Fruit fly (Drosophila melanogaster) whole organism, embryonic: Measurements from ENCODE around the gene CG9928.

Experiments
- CG10147 ChIP-seq: fragments of 200-800 bp; sonication (Bioruptor generic); optimal IDR thresholded peaks from 2 replicates; lab custom pipeline; 2019; ENCODE audit warnings: missing biosample characterization, mild to moderate bottlenecking, missing genetic modification characterization, moderate library complexity
- CG11504 ChIP-seq: fragments of 200-800 bp; sonication (Bioruptor generic); optimal IDR thresholded peaks from 3 replicates; lab custom pipeline; 2019; ENCODE audit warnings: missing biosample characterization, mild to moderate bottlenecking, missing genetic modification characterization, moderate library complexity
- CG11696 ChIP-seq: fragments of 200-800 bp; sonication (Bioruptor generic); IDR thresholded peaks from 2 replicates; pipeline ENCODE4 v1.3.6; 2022; ENCODE audit warnings: missing biosample characterization, missing genetic modification characterization
- CG12236 ChIP-seq: fragments of 200-800 bp; sonication (Bioruptor generic); optimal IDR thresholded peaks from 2 replicates; lab custom pipeline; 2016; ENCODE audit warnings: missing biosample characterization, missing genetic modification characterization
- CG12659 ChIP-seq: fragments of 200-800 bp; sonication (Bioruptor generic); optimal IDR thresholded peaks from 3 replicates; lab custom pipeline; 2017; ENCODE audit warnings: mild to moderate bottlenecking, missing biosample characterization, missing genetic modification reagents, missing genetic modification characterization
- CG12942 ChIP-seq: fragments of 200-800 bp; sonication (Bioruptor generic); optimal IDR thresholded peaks from 3 replicates; lab custom pipeline; 2016; ENCODE audit warnings: missing biosample characterization, missing genetic modification characterization
- CG17328 ChIP-seq: fragments of 200-800 bp; sonication (Bioruptor generic); IDR thresholded peaks from 2 replicates; pipeline ENCODE4 v1.3.6; 2022; ENCODE audit warnings: missing biosample characterization, missing genetic modification characterization
- CG17361 ChIP-seq: fragments of 200-800 bp; sonication (Bioruptor generic); IDR thresholded peaks from 3 replicates; pipeline ENCODE4 v1.3.6; 2022; ENCODE audit warnings: missing biosample characterization, missing genetic modification characterization
- CG17802 ChIP-seq: fragments of 200-800 bp; sonication (Bioruptor generic); optimal IDR thresholded peaks from 2 replicates; lab custom pipeline; 2018; ENCODE audit warnings: missing biosample characterization, mild to moderate bottlenecking, missing genetic modification characterization, moderate library complexity
- CG18476 ChIP-seq: fragments of 200-800 bp; sonication (Bioruptor generic); optimal IDR thresholded peaks from 2 replicates; lab custom pipeline; 2016; ENCODE audit warnings: missing biosample characterization, mild to moderate bottlenecking, missing genetic modification characterization
- CG2129 ChIP-seq: fragments of 200-800 bp; sonication (Bioruptor generic); IDR thresholded peaks from 2 replicates; pipeline ENCODE4 v1.3.6; 2022; ENCODE audit warnings: missing biosample characterization, missing genetic modification characterization; ENCODE audit not compliant: partially characterized antibody
- CG30431 ChIP-seq: fragments of 200-800 bp; sonication (Bioruptor generic); optimal IDR thresholded peaks from 2 replicates; lab custom pipeline; 2017; ENCODE audit warnings: missing biosample characterization, missing genetic modification characterization
- CG31441 ChIP-seq: fragments of 200-800 bp; sonication (Bioruptor generic); IDR thresholded peaks from 2 replicates; pipeline ENCODE4 v1.3.6; 2022; ENCODE audit warnings: missing biosample characterization, missing genetic modification characterization
- CG3726 ChIP-seq: fragments of 200-800 bp; sonication (Bioruptor generic); IDR thresholded peaks from 3 replicates; pipeline ENCODE4, ENCODE4 v1.3.6; 2022; ENCODE audit warnings: missing biosample characterization, missing genetic modification characterization
- CG4820 ChIP-seq: fragments of 200-800 bp; sonication (Bioruptor generic); optimal IDR thresholded peaks from 3 replicates; lab custom pipeline; 2016; ENCODE audit warnings: missing biosample characterization, missing genetic modification characterization
- CG6175 ChIP-seq: fragments of 200-800 bp; sonication (Bioruptor generic); IDR thresholded peaks from 3 replicates; pipeline ENCODE4 v1.3.6; 2022; ENCODE audit warnings: missing biosample characterization, missing genetic modification characterization
- CG7786 ChIP-seq: fragments of 200-800 bp; sonication (Bioruptor generic); optimal IDR thresholded peaks from 2 replicates; lab custom pipeline; 2016; ENCODE audit warnings: missing biosample characterization, missing genetic modification characterization
- Dad ChIP-seq: fragments of 200-800 bp; sonication (Bioruptor generic); optimal IDR thresholded peaks from 3 replicates; lab custom pipeline; 2016; ENCODE audit warnings: missing biosample characterization, missing genetic modification characterization
- Dek ChIP-seq: fragments of 200-800 bp; sonication (Bioruptor generic); optimal IDR thresholded peaks from 3 replicates; lab custom pipeline; 2019; ENCODE audit warnings: missing biosample characterization, mild to moderate bottlenecking, missing genetic modification characterization, moderate library complexity
- Dref ChIP-seq: fragments of 200-800 bp; sonication (Bioruptor generic); IDR thresholded peaks from 2 replicates; pipeline ENCODE4 v1.3.6; 2022; ENCODE audit warnings: missing biosample characterization, missing genetic modification characterization
- Fer2 ChIP-seq: fragments of 200-800 bp; sonication (Bioruptor generic); optimal IDR thresholded peaks from 2 replicates; lab custom pipeline; 2018; ENCODE audit warnings: missing biosample characterization, mild to moderate bottlenecking, missing genetic modification characterization, moderate library complexity
- GATAe ChIP-seq: fragments of 200-800 bp; sonication (Bioruptor generic); conservative IDR thresholded peaks from 2 replicates; pipeline ENCODE4 v1.3.6; 2022; ENCODE audit warnings: missing biosample characterization, missing genetic modification characterization
- H2.0 ChIP-seq: fragments of 200-800 bp; sonication (Bioruptor generic); IDR thresholded peaks from 2 replicates; pipeline ENCODE4 v1.3.6; 2022; ENCODE audit warnings: missing biosample characterization, missing genetic modification characterization
- Max ChIP-seq: fragments of 200-800 bp; sonication (Bioruptor generic); optimal IDR thresholded peaks from 2 replicates; lab custom pipeline; 2016; ENCODE audit warnings: missing biosample characterization, mild to moderate bottlenecking, missing genetic modification characterization
- Med ChIP-seq: fragments of 200-800 bp; sonication (Bioruptor generic); peaks from one replicate; lab custom pipeline; 2016; ENCODE audit warnings: missing biosample characterization, missing genetic modification characterization, mild to moderate bottlenecking, inconsistent platforms, moderate library complexity
- Mes4 ChIP-seq: fragments of 200-800 bp; sonication (Bioruptor generic); optimal IDR thresholded peaks from 2 replicates; lab custom pipeline; 2016; ENCODE audit warnings: missing biosample characterization, missing genetic modification characterization
- Optix ChIP-seq: fragments of 200-800 bp; sonication (Bioruptor generic); IDR thresholded peaks from 3 replicates; pipeline ENCODE4 v1.3.6; 2022; ENCODE audit warnings: missing biosample characterization, missing genetic modification characterization
- Ptx1 ChIP-seq: fragments of 200-800 bp; sonication (Bioruptor generic); IDR thresholded peaks from 2 replicates; pipeline ENCODE4 v1.3.6; 2022; ENCODE audit warnings: missing biosample characterization, missing genetic modification characterization
- Six4 ChIP-seq: fragments of 200-800 bp; sonication (Bioruptor generic); optimal IDR thresholded peaks from 2 replicates; lab custom pipeline; 2016; ENCODE audit warnings: missing biosample characterization, missing genetic modification characterization
- Sry-δ ChIP-seq: fragments of 200-800 bp; sonication (Bioruptor generic); optimal IDR thresholded peaks from 2 replicates; lab custom pipeline; 2016; ENCODE audit warnings: missing biosample characterization, missing genetic modification characterization
- Stat92E ChIP-seq, 3 experiments: fragments of >200 bp in 2 of 3; fragments of 200-800 bp in 1 of 3; sonication (Bioruptor generic) in 1 of 3; optimal IDR thresholded peaks; 2 replicates each; lab custom pipeline; 2017 to 2019; ENCODE audit warnings: missing biosample characterization in 3 of 3, missing genetic modification characterization in 3 of 3, mild to moderate bottlenecking in 1 of 3, moderate library complexity in 1 of 3
- crc ChIP-seq: fragments of 200-800 bp; sonication (Bioruptor generic); optimal IDR thresholded peaks from 2 replicates; lab custom pipeline; 2016; ENCODE audit warnings: missing biosample characterization, missing genetic modification characterization
- da ChIP-seq: fragments of 200-800 bp; sonication (Bioruptor generic); optimal IDR thresholded peaks from 2 replicates; lab custom pipeline; 2016; ENCODE audit warnings: missing biosample characterization, missing genetic modification characterization
- fd102C ChIP-seq: fragments of 200-800 bp; sonication (Bioruptor generic); optimal IDR thresholded peaks from 2 replicates; lab custom pipeline; 2018; ENCODE audit warnings: missing biosample characterization, mild to moderate bottlenecking, missing genetic modification characterization, moderate library complexity
- gce ChIP-seq: fragments of 200-800 bp; sonication (Bioruptor generic); IDR thresholded peaks from 3 replicates; pipeline ENCODE4 v1.3.6; 2022; ENCODE audit warnings: missing biosample characterization, missing genetic modification characterization
- grn ChIP-seq: fragments of 200-800 bp; sonication (Bioruptor generic); optimal IDR thresholded peaks from 3 replicates; lab custom pipeline; 2017; ENCODE audit warnings: missing biosample characterization, missing genetic modification characterization
- inv ChIP-seq: fragments of 200-800 bp; sonication (Bioruptor generic); IDR thresholded peaks from 2 replicates; pipeline ENCODE4 v1.3.6; 2022; ENCODE audit warnings: missing biosample characterization, missing genetic modification characterization; ENCODE audit not compliant: partially characterized antibody
- kay ChIP-seq: fragments of 200-800 bp; sonication (Bioruptor generic); optimal IDR thresholded peaks from 2 replicates; lab custom pipeline; 2016; ENCODE audit warnings: missing biosample characterization, missing genetic modification characterization
- lola ChIP-seq, 3 experiments: fragments of >200 bp in 2 of 3; fragments of 200-800 bp in 1 of 3; sonication (Bioruptor generic) in 1 of 3; optimal IDR thresholded peaks; 2 replicates each; lab custom pipeline; 2017 to 2019; ENCODE audit warnings: missing biosample characterization in 3 of 3, missing genetic modification characterization in 3 of 3, mild to moderate bottlenecking in 1 of 3, moderate library complexity in 1 of 3
- nmo ChIP-seq: fragments of 200-800 bp; sonication (Bioruptor generic); optimal IDR thresholded peaks from 2 replicates; lab custom pipeline; 2018; ENCODE audit warnings: missing biosample characterization, mild to moderate bottlenecking, missing genetic modification characterization, moderate library complexity
- nom ChIP-seq: fragments of 200-800 bp; sonication (Bioruptor generic); optimal IDR thresholded peaks from 2 replicates; lab custom pipeline; 2017; ENCODE audit warnings: missing biosample characterization, missing genetic modification characterization, mild to moderate bottlenecking, moderate library complexity, missing genetic modification reagents
- pan ChIP-seq, 4 experiments: fragments of >200 bp in 3 of 4; fragments of 200-800 bp in 1 of 4; sonication (Bioruptor generic) in 1 of 4; optimal IDR thresholded peaks in 3 of 4; IDR thresholded peaks in 1 of 4; 2 replicates each; pipeline versions ENCODE4 v1.3.6 to Lab custom; 2017 to 2022; ENCODE audit warnings: missing biosample characterization in 2 of 4, missing genetic modification characterization in 2 of 4, mixed read lengths in 1 of 4
- pum ChIP-seq: fragments of 200-800 bp; sonication (Bioruptor generic); optimal IDR thresholded peaks from 2 replicates; lab custom pipeline; 2016; ENCODE audit warnings: missing biosample characterization, missing genetic modification characterization
- run ChIP-seq: fragments of 200-800 bp; sonication (Bioruptor generic); optimal IDR thresholded peaks from 3 replicates; lab custom pipeline; 2018; ENCODE audit warnings: missing biosample characterization, mild to moderate bottlenecking, missing genetic modification characterization
- trh ChIP-seq: fragments of 200-800 bp; sonication (Bioruptor generic); optimal IDR thresholded peaks from 2 replicates; lab custom pipeline; 2016; ENCODE audit warnings: missing biosample characterization, missing genetic modification characterization
- tx ChIP-seq: fragments of 200-800 bp; sonication (Bioruptor generic); optimal IDR thresholded peaks from 2 replicates; lab custom pipeline; 2016; ENCODE audit warnings: missing biosample characterization, missing genetic modification characterization
- yki ChIP-seq: fragments of >200 bp; optimal IDR thresholded peaks from 3 replicates; lab custom pipeline; 2018
- zen ChIP-seq: fragments of 200-800 bp; sonication (Bioruptor generic); optimal IDR thresholded peaks from 3 replicates; lab custom pipeline; 2018; ENCODE audit warnings: missing biosample characterization, mild to moderate bottlenecking, missing genetic modification characterization, moderate library complexity
- zfh2 ChIP-seq: fragments of 200-800 bp; sonication (Bioruptor generic); optimal IDR thresholded peaks from 2 replicates; lab custom pipeline; 2016; ENCODE audit warnings: missing biosample characterization, missing genetic modification characterization

The CG9928 gene

DNA sequence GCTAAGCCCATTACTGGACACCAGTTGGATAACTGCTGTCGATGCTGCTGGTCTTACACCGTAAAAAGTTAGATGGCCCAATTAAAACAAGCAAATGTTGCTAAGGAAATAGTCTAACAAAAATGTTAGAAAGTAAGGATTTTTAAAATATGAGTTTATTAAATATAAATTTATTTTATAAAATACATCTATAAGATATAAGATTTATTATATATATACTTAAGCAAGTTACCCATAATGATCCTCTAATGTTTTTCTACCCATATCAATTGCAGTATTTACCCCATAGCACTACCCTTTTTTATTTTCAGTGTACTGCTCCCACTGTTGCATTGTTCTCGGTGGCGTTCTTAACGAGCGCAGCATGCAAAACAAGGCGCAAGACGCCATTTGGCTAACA is 3.6 kb upstream of the CG9928 start:
- TF ChIP-seq Dref (GFP tag; lab: Robert Waterston, UW) (no peak), nom (peak; percentile 14), CG12236 (GFP tag; lab: Kevin White, UChicago) (no peak), kay (GFP tag; lab: Kevin White, UChicago) (no peak), CG11696 (GFP tag; lab: Robert Waterston, UW) (no peak), Sry-δ (GFP tag; lab: Kevin White, UChicago) (no peak), CG3726 (GFP tag; lab: Robert Waterston, UW) (0 out of 3 replicates have a peak, but pooled peaks have one; percentile 32), pan (optimal IDR thresholded peaks at IDR 0.05; lab: Kevin White, UChicago) (no peak), pan (GFP tag; optimal IDR thresholded peaks at IDR 0.05 in 1 of 2, IDR thresholded peaks at IDR 0.05 in 1 of 2) (no peak), lola (GFP tag; optimal IDR thresholded peaks at IDR 0.05; lab: Kevin White, UChicago) (no peak), nmo (no peak), CG4820 (GFP tag; lab: Kevin White, UChicago) (no peak), gce (no peak), CG11504 (tag; lab: Kevin White, UChicago) (peak; percentile 12), crc (GFP tag; lab: Kevin White, UChicago) (no peak), da (GFP tag; lab: Kevin White, UChicago) (no peak), Med (GFP tag; lab: Kevin White, UChicago) (peak; percentile 9), Dad (GFP tag; lab: Kevin White, UChicago) (no peak), Mes4 (no peak), CG17361 (GFP tag; lab: Robert Waterston, UW) (0 out of 3 replicates have a peak, but pooled peaks have one; percentile 14), CG18476 (GFP tag; lab: Kevin White, UChicago) (no peak), Six4 (GFP tag; lab: Kevin White, UChicago) (no peak), GATAe (GFP tag; lab: Robert Waterston, UW) (no peak), CG31441 (GFP tag; lab: Robert Waterston, UW) (no peak)
- TF ChIP-seq, all 482 proteins: peak for 5

DNA sequence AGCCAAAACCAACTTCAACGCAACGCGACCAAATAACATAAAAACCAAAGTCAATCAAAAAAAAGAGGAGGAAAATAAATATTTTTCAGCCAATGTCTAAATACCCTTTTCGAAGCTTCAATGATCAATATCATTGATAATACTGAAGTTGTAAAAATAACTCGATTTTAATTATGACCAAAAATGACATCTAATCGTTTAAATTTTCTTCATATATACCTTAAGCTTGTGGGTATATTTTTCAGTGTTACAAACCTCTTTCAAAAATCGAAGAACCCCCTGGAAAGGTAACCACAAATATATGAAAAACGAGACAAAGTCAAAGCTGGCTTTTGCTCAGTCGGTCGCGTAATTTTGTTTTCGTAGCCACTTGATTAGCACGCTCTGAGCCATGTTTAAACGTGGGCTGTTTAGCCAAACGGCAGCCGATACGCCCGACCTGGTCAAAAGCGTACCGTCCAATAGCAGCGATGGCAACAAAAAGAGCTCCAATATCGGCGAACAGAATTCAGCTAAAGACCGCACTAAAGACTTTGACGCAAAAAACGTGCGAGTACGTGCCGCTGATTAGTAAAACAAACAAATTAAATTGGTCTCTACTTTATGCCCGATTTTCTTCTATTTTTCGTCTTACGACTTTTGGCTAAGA is 2.5 kb upstream of the CG9928 start:
- TF ChIP-seq run (tag; lab: Kevin White, UChicago) (peak; percentile 50), Stat92E (GFP tag; optimal IDR thresholded peaks at IDR 0.05; lab: Kevin White, UChicago) (no peak), Fer2 (tag; lab: Kevin White, UChicago) (peak; percentile 58), CG6175 (GFP tag; lab: Robert Waterston, UW) (0 out of 3 replicates have a peak, but pooled peaks have one; percentile 55), Optix (GFP tag; lab: Robert Waterston, UW) (no peak), CG30431 (GFP tag; lab: Kevin White, UChicago) (no peak), Ptx1 (GFP tag; lab: Robert Waterston, UW) (peak; percentile 88), nmo (peak; percentile 78), zfh2 (GFP tag; lab: Kevin White, UChicago) (peak; percentile 78), CG12942 (peak; percentile 58), tx (GFP tag; lab: Kevin White, UChicago) (peak; percentile 53), trh (GFP tag; lab: Kevin White, UChicago) (no peak), H2.0 (GFP tag; lab: Robert Waterston, UW) (peak; percentile 67), CG7786 (GFP tag; lab: Kevin White, UChicago) (peak; percentile 59), grn (no peak), yki (lab: Kevin White, UChicago) (no peak), Dek (tag; lab: Kevin White, UChicago) (peak; percentile 70), zen (no peak), CG12659 (peak; percentile 80), CG17802 (tag; lab: Kevin White, UChicago) (no peak), CG10147 (GFP tag; lab: Kevin White, UChicago) (peak; percentile 89), inv (GFP tag; lab: Robert Waterston, UW) (no peak), CG2129 (no peak), pum (GFP tag; lab: Kevin White, UChicago) (peak; percentile 69), Max (GFP tag; lab: Kevin White, UChicago) (peak; percentile 64), fd102C (GFP tag; lab: Kevin White, UChicago) (no peak), CG17328 (GFP tag; lab: Robert Waterston, UW) (peak; percentile 38; the same call in 1 of the 2 replicates)
